Worm (Caenorhabditis elegans): ENCODE data around the gene bath-44.

bath-44 gene

ce11 chrII:7394690-7395054 is at the start of gene bath-44:
Gene bath-44, plus strand, starts transcription at chrII:7394955.
- no peak for TF ChIP-seq crh-2 (tag; optimal IDR thresholded peaks at IDR 0.05)
- no peak for TF ChIP-seq nhr-6 (tag; optimal IDR thresholded peaks at IDR 0.05)
- TF ChIP-seq nhr-129 (tag; optimal IDR thresholded peaks at IDR 0.05) = no peak
- TF ChIP-seq Y55F3AM.14 (GFP tag; optimal IDR thresholded peaks at IDR 0.05) = no peak
- TF ChIP-seq ama-1 (optimal IDR thresholded peaks at IDR 0.05) = no peak
- TF ChIP-seq mab-5 (tag; optimal IDR thresholded peaks at IDR 0.05) = no peak
- no peak for TF ChIP-seq lsy-2 (tag; optimal IDR thresholded peaks at IDR 0.05)

- TF ChIP-seq crh-2 (tag; optimal IDR thresholded peaks at IDR 0.05) (peak; percentile 38), lin-11 (tag; optimal IDR thresholded peaks at IDR 0.05) (no peak), ama-1 (optimal IDR thresholded peaks at IDR 0.05) (no peak), nhr-11 (tag; optimal IDR thresholded peaks at IDR 0.05) (no peak), nhr-25 (tag; optimal IDR thresholded peaks at IDR 0.05) (no peak)
Observed at ce11 chrII:7345858-7346257, 48.9 kb upstream of the bath-44 start.

- TF ChIP-seq lsy-2 (tag; optimal IDR thresholded peaks at IDR 0.05) = no peak
- no peak for TF ChIP-seq nhr-10 (tag; optimal IDR thresholded peaks at IDR 0.05)
- TF ChIP-seq nhr-237 (tag; optimal IDR thresholded peaks at IDR 0.05) = no peak
- no peak for TF ChIP-seq dmd-4 (tag; optimal IDR thresholded peaks at IDR 0.05)
- no peak for TF ChIP-seq fos-1 (tag; optimal IDR thresholded peaks at IDR 0.05)
Observed at ce11 chrII:7348063-7348462, 46.7 kb upstream of the bath-44 start.

ce11 chrII:7352507-7352906 is 42.2 kb upstream of the bath-44 start, which contains the start of gene hsp-4:
Gene hsp-4, minus strand, starts transcription at chrII:7352645.
- TF ChIP-seq nhr-11 (tag; optimal IDR thresholded peaks at IDR 0.05) (no peak), mab-5 (tag; optimal IDR thresholded peaks at IDR 0.05) (no peak), unc-55 (GFP tag; optimal IDR thresholded peaks at IDR 0.05) (peak; percentile 1), snpc-4 (tag; optimal IDR thresholded peaks at IDR 0.05) (no peak), crh-2 (tag; optimal IDR thresholded peaks at IDR 0.05) (peak; percentile 83), ama-1 (optimal IDR thresholded peaks at IDR 0.05) (peak; percentile 2), fos-1 (tag; optimal IDR thresholded peaks at IDR 0.05) (peak; percentile 51), lin-11 (tag; optimal IDR thresholded peaks at IDR 0.05) (no peak), gmeb-1 (tag; optimal IDR thresholded peaks at IDR 0.05) (no peak)

- TF ChIP-seq skn-1 (tag; optimal IDR thresholded peaks at IDR 0.05) (no peak), ZK546.5 (tag; optimal IDR thresholded peaks at IDR 0.05) (no peak), aly-2 (tag; optimal IDR thresholded peaks at IDR 0.05) (no peak), ztf-11 (tag; optimal IDR thresholded peaks at IDR 0.05) (no peak), alr-1 (tag; optimal IDR thresholded peaks at IDR 0.05) (no peak), gmeb-1 (tag; optimal IDR thresholded peaks at IDR 0.05) (no peak)
Observed at ce11 chrII:7353027-7353426, 41.7 kb upstream of the bath-44 start.

- no peak for TF ChIP-seq lin-39 (tag; optimal IDR thresholded peaks at IDR 0.05)
- TF ChIP-seq snpc-4 (tag; optimal IDR thresholded peaks at IDR 0.05) = no peak
- no peak for TF ChIP-seq gmeb-1 (tag; optimal IDR thresholded peaks at IDR 0.05)
- TF ChIP-seq elt-3 (tag; optimal IDR thresholded peaks at IDR 0.05) = no peak
- no peak for TF ChIP-seq sma-3 (GFP tag; optimal IDR thresholded peaks at IDR 0.05)
- TF ChIP-seq alr-1 (tag; optimal IDR thresholded peaks at IDR 0.05) = no peak
- TF ChIP-seq ztf-4 (tag; optimal IDR thresholded peaks at IDR 0.05) = no peak
- no peak for TF ChIP-seq peb-1 (tag; optimal IDR thresholded peaks at IDR 0.05)
Observed at ce11 chrII:7356326-7356725, 38.4 kb upstream of the bath-44 start, which contains the start of gene haf-2. Gene haf-2, minus strand, starts transcription at chrII:7356426.

ce11 chrII:7356773-7357172 is 38.0 kb upstream of the bath-44 start:
- TF ChIP-seq unc-39 (tag; optimal IDR thresholded peaks at IDR 0.05) (no peak), nhr-77 (tag; optimal IDR thresholded peaks at IDR 0.05) (no peak), snpc-4 (tag; optimal IDR thresholded peaks at IDR 0.05) (no peak), nhr-10 (tag; optimal IDR thresholded peaks at IDR 0.05) (no peak), ztf-11 (tag; optimal IDR thresholded peaks at IDR 0.05) (no peak), lsy-2 (tag; optimal IDR thresholded peaks at IDR 0.05) (peak in 1 of 2 experiments; percentile 60), ztf-4 (tag; optimal IDR thresholded peaks at IDR 0.05) (no peak), R02D3.7 (tag; optimal IDR thresholded peaks at IDR 0.05) (peak; percentile 66), C34F6.9 (tag; optimal IDR thresholded peaks at IDR 0.05) (peak; percentile 36), unc-62 (GFP tag; optimal IDR thresholded peaks at IDR 0.05) (no peak), ztf-1 (GFP tag; conservative IDR thresholded peaks at IDR 0.05) (no peak), nhr-11 (tag; optimal IDR thresholded peaks at IDR 0.05) (no peak), unc-55 (GFP tag; optimal IDR thresholded peaks at IDR 0.05) (peak; percentile 58), nhr-6 (tag; optimal IDR thresholded peaks at IDR 0.05) (no peak), sma-3 (GFP tag; optimal IDR thresholded peaks at IDR 0.05) (no peak), egl-27 (tag; optimal IDR thresholded peaks at IDR 0.05) (no peak), nhr-21 (tag; optimal IDR thresholded peaks at IDR 0.05) (no peak), nhr-25 (tag; optimal IDR thresholded peaks at IDR 0.05) (no peak), ama-1 (optimal IDR thresholded peaks at IDR 0.05) (no peak)
